Worm (Caenorhabditis elegans): ENCODE measurements around the gene ddx-46.

Gene ddx-46

ce11 chrIV:1309600-1310207, at the start of gene ddx-46, which contains the start of gene F53H1.4:
Gene ddx-46 (minus strand): TSS chrIV:1309650.
Gene F53H1.4 (plus strand): TSS chrIV:1310166.
- TF ChIP-seq lsy-2 (tag; optimal IDR thresholded peaks at IDR 0.05): peak; percentile 24
- TF ChIP-seq blmp-1 (tag; optimal IDR thresholded peaks at IDR 0.05): no peak
- TF ChIP-seq nhr-237 (tag; optimal IDR thresholded peaks at IDR 0.05): no peak
- TF ChIP-seq hlh-1 (tag; optimal IDR thresholded peaks at IDR 0.05): peak; percentile 25
- no peak for TF ChIP-seq elt-3 (tag; optimal IDR thresholded peaks at IDR 0.05)
- TF ChIP-seq lin-13 (tag; optimal IDR thresholded peaks at IDR 0.05): peak; percentile 32
- peak; percentile 21 for TF ChIP-seq mep-1 (tag; optimal IDR thresholded peaks at IDR 0.05)

DNA sequence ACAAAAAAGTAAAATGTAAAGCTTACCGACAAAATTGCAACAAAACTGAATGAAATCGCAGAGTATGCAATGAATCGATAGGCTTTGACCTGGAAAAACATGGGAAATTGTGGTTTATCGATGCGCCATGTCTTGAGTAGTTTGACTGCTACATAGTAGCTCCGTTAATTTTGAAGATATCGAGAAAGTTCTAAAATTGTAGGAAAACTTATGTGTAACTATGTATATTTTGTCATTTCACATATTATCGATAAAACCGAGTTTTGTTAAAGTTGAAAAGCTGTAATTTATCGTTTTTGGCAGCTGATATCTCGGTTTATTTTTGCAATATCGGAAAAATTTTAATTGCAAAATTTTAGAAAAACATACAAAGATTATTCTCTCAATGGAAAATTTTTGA, 49.7 kb upstream of the ddx-46 start, which contains the start of gene col-105:
col-105 (minus strand) TSS at position 101 of the 400 bp plus-strand sequence.
- TF ChIP-seq lin-13 (tag; optimal IDR thresholded peaks at IDR 0.05): no peak
- no peak for TF ChIP-seq pha-4 (tag; optimal IDR thresholded peaks at IDR 0.05)
- TF ChIP-seq cnd-1 (tag; optimal IDR thresholded peaks at IDR 0.05): no peak
- no peak for TF ChIP-seq tbx-8 (GFP tag; optimal IDR thresholded peaks at IDR 0.05)
- no peak for TF ChIP-seq elt-3 (tag; optimal IDR thresholded peaks at IDR 0.05)
- no peak for TF ChIP-seq ztf-11 (tag; optimal IDR thresholded peaks at IDR 0.05)
- TF ChIP-seq blmp-1 (tag; optimal IDR thresholded peaks at IDR 0.05): no peak
- TF ChIP-seq bed-3 (GFP tag; optimal IDR thresholded peaks at IDR 0.05): no peak
- no peak for TF ChIP-seq sptf-1 (tag; optimal IDR thresholded peaks at IDR 0.05)
- no peak for TF ChIP-seq ceh-83 (GFP tag; optimal IDR thresholded peaks at IDR 0.05)
- TF ChIP-seq hlh-1 (tag; optimal IDR thresholded peaks at IDR 0.05): no peak
- no peak for TF ChIP-seq sem-2 (GFP tag; optimal IDR thresholded peaks at IDR 0.05)
- no peak for TF ChIP-seq lin-32 (GFP tag; optimal IDR thresholded peaks at IDR 0.05)
- no peak for TF ChIP-seq ham-2 (GFP tag; optimal IDR thresholded peaks at IDR 0.05)
- no peak for TF ChIP-seq ces-1 (GFP tag; optimal IDR thresholded peaks at IDR 0.05)
- no peak for TF ChIP-seq ceh-43 (GFP tag; optimal IDR thresholded peaks at IDR 0.05)
- TF ChIP-seq nhr-76 (tag; optimal IDR thresholded peaks at IDR 0.05): no peak
- no peak for TF ChIP-seq nhr-237 (tag; optimal IDR thresholded peaks at IDR 0.05)
- TF ChIP-seq nhr-28 (tag; optimal IDR thresholded peaks at IDR 0.05): no peak

ce11 chrIV:1358109-1358508, 48.7 kb upstream of the ddx-46 start:
- no peak for TF ChIP-seq tbx-8 (GFP tag; optimal IDR thresholded peaks at IDR 0.05)
- peak; percentile 46 for TF ChIP-seq sptf-1 (tag; optimal IDR thresholded peaks at IDR 0.05)
- TF ChIP-seq ceh-83 (GFP tag; optimal IDR thresholded peaks at IDR 0.05): peak; percentile 59

DNA sequence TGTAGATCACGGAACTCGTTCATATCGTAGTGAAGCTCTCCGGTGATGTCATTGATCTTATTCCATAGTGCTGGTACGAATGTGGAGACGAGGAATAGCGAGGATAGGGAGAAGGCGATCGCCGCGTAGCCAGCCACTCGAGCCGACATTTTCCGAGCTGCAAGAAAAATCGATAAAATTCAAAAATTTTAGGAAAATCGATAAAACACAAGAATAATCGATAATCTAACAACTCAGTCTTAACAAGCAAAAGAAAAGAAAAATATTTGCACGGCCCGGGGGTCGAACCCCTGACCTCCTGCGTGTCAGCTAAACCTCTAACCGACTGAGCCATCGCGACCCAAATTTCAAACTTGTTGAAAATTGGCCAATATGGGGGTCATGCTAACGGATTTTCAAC, 45.7 kb upstream of the ddx-46 start, which contains the start of gene col-104:
col-104 (minus strand) TSS at position 159 of the 400 bp plus-strand sequence.
- no peak for TF ChIP-seq nhr-12 (tag; optimal IDR thresholded peaks at IDR 0.05)
- TF ChIP-seq elt-3 (tag; optimal IDR thresholded peaks at IDR 0.05): no peak
- TF ChIP-seq hlh-1 (tag; optimal IDR thresholded peaks at IDR 0.05): no peak
- no peak for TF ChIP-seq lin-32 (GFP tag; optimal IDR thresholded peaks at IDR 0.05)
- no peak for TF ChIP-seq unc-120 (tag; optimal IDR thresholded peaks at IDR 0.05; ENCODE audit: poor library complexity, severe bottlenecking)
- no peak for TF ChIP-seq nhr-28 (tag; optimal IDR thresholded peaks at IDR 0.05)
- TF ChIP-seq flh-1 (GFP tag; optimal IDR thresholded peaks at IDR 0.05): no peak
- no peak for TF ChIP-seq mab-5 (tag; optimal IDR thresholded peaks at IDR 0.05)
- no peak for TF ChIP-seq mep-1 (tag; optimal IDR thresholded peaks at IDR 0.05)
- TF ChIP-seq nhr-237 (tag; optimal IDR thresholded peaks at IDR 0.05): no peak
- no peak for TF ChIP-seq sptf-1 (tag; optimal IDR thresholded peaks at IDR 0.05)
- no peak for TF ChIP-seq ceh-43 (GFP tag; optimal IDR thresholded peaks at IDR 0.05)
- TF ChIP-seq sem-2 (GFP tag; optimal IDR thresholded peaks at IDR 0.05): no peak
- no peak for TF ChIP-seq M03D4.4 (tag; optimal IDR thresholded peaks at IDR 0.05)
- TF ChIP-seq lsy-2 (tag; optimal IDR thresholded peaks at IDR 0.05): no peak
- no peak for TF ChIP-seq ham-2 (GFP tag; optimal IDR thresholded peaks at IDR 0.05)
- no peak for TF ChIP-seq blmp-1 (tag; optimal IDR thresholded peaks at IDR 0.05)
- no peak for TF ChIP-seq ceh-39 (tag; optimal IDR thresholded peaks at IDR 0.05)
- TF ChIP-seq bed-3 (GFP tag; optimal IDR thresholded peaks at IDR 0.05): no peak
- no peak for TF ChIP-seq unc-39 (tag; optimal IDR thresholded peaks at IDR 0.05)

DNA sequence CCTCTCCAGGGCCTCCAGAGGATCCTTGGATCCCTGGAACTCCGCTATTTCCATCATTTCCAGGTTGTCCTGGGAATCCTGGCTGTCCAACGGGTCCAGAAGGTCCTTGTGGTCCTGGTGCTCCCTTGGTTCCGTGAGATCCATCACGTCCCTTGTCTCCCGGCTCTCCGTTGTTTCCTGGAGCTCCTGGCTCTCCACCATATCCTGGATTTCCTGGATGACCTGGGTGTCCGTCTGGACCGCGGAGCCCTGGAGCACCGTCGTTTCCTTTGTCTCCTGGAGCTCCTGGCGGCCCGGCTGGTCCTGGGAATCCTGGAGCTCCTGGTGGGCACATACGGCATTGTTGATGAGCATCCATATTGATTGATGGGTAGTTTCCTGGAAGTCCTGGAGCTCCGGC, 44.4 kb upstream of the ddx-46 start:
- no peak for TF ChIP-seq snpc-4 (tag; optimal IDR thresholded peaks at IDR 0.05)
- TF ChIP-seq nhr-76 (tag; optimal IDR thresholded peaks at IDR 0.05): no peak
- TF ChIP-seq zip-8 (tag; optimal IDR thresholded peaks at IDR 0.05): no peak
- TF ChIP-seq mab-5 (tag; optimal IDR thresholded peaks at IDR 0.05): no peak
- TF ChIP-seq ceh-39 (tag; optimal IDR thresholded peaks at IDR 0.05): no peak
- no peak for TF ChIP-seq pha-4 (tag; optimal IDR thresholded peaks at IDR 0.05)
- TF ChIP-seq lin-13 (tag; optimal IDR thresholded peaks at IDR 0.05): no peak
